Worm (Caenorhabditis elegans) whole organism, early embryonic: ENCODE results near the gene F59A7.11.

Experiments used
- ama-1 ChIP-seq: fragments of 150-350 bp; optimal IDR thresholded peaks from 2 replicates; lab custom pipeline; 2014
- flt-1 ChIP-seq: fragments of 200-800 bp; sonication (Bioruptor generic); IDR thresholded peaks from 2 replicates; pipeline ENCODE4 v1.3.6; 2022; ENCODE audit warnings: missing genetic modification characterization, missing compliant biosample characterization
- hmbx-1 ChIP-seq: sonication (generic microtip); optimal IDR thresholded peaks from 2 replicates; lab custom pipeline; 2016; ENCODE audit warnings: mild to moderate bottlenecking, missing genetic modification characterization, missing compliant biosample characterization
- sea-1 ChIP-seq: fragments of 200-800 bp; sonication (Bioruptor generic); conservative IDR thresholded peaks from 2 replicates; pipeline ENCODE4 v1.3.6; 2022; ENCODE audit warnings: missing genetic modification characterization, missing compliant biosample characterization
- tbx-37 ChIP-seq: fragments of 200-800 bp; sonication (Bioruptor generic); conservative IDR thresholded peaks from 2 replicates; pipeline ENCODE4 v1.3.6; 2022; ENCODE audit warnings: missing genetic modification reagents, missing genetic modification characterization, missing compliant biosample characterization

DNA sequence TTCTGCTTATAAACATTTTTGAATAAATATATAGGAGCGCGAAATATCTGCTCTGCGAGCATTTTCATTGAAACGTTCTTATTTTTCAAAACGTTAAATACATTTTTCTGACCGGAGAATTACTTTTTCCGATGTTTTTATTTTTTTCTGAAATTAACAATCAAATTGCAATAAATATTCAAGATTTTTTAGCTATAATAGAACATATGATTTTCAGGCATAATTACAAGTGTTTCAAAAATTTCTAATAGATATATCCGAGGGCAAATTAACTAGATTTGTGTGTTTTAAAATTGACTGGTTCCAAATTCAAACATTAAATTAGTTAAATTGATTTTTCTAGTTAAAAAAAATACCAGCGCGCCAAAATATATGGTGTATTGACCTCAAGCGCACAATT is 34.8 kb downstream of the F59A7.11 start, which contains the start of gene T08B1.4:
- TF ChIP-seq ama-1 (lab: Kevin White, UChicago) (no peak), hmbx-1 (tag; lab: Kevin White, UChicago) (no peak), flt-1 (GFP tag; lab: Robert Waterston, UW) (no peak), tbx-37 (GFP tag; lab: Robert Waterston, UW) (no peak), sea-1 (GFP tag; lab: Robert Waterston, UW) (no peak)
